Fruit fly (Drosophila melanogaster) whole organism, embryonic: ENCODE measurements around the gene osk.

ENCODE experiments used
- Atf-2 ChIP-seq: fragments of 200-800 bp; sonication (Bioruptor generic); optimal IDR thresholded peaks from 2 replicates; lab custom pipeline; 2016; ENCODE audit warnings: missing biosample characterization, missing genetic modification characterization
- Bteb2 ChIP-seq: fragments of 200-800 bp; sonication (Bioruptor generic); optimal IDR thresholded peaks from 2 replicates; lab custom pipeline; 2016; ENCODE audit warnings: missing biosample characterization, missing genetic modification characterization
- CG10267 ChIP-seq: fragments of 200-800 bp; sonication (Bioruptor generic); optimal IDR thresholded peaks from 2 replicates; lab custom pipeline; 2018; ENCODE audit warnings: missing biosample characterization, mild to moderate bottlenecking, missing genetic modification characterization, moderate library complexity
- CG10959 ChIP-seq: fragments of 200-800 bp; sonication (Bioruptor generic); IDR thresholded peaks from 2 replicates; pipeline ENCODE4 v1.3.6; 2022; ENCODE audit warnings: missing biosample characterization, missing genetic modification characterization
- CG11247 ChIP-seq: fragments of 200-800 bp; sonication (Bioruptor generic); IDR thresholded peaks from 2 replicates; pipeline ENCODE4 v1.3.6; 2022; ENCODE audit warnings: missing biosample characterization, missing genetic modification characterization
- CG14050 ChIP-seq: fragments of 200-800 bp; sonication (Bioruptor generic); IDR thresholded peaks from 3 replicates; pipeline ENCODE4 v1.3.6; 2022; ENCODE audit warnings: missing biosample characterization, missing genetic modification characterization
- CG14710 ChIP-seq: fragments of 200-800 bp; sonication (Bioruptor generic); optimal IDR thresholded peaks from 3 replicates; lab custom pipeline; 2019; ENCODE audit warnings: missing biosample characterization, mild to moderate bottlenecking, missing genetic modification characterization, moderate library complexity
- CG14965 ChIP-seq: fragments of 200-800 bp; sonication (Bioruptor generic); optimal IDR thresholded peaks from 2 replicates; lab custom pipeline; 2016; ENCODE audit warnings: missing biosample characterization, missing genetic modification characterization, borderline replicate concordance
- CG1647 ChIP-seq: fragments of 200-800 bp; sonication (Bioruptor generic); optimal IDR thresholded peaks from 3 replicates; lab custom pipeline; 2016; ENCODE audit warnings: missing biosample characterization, missing genetic modification characterization
- CG18619 ChIP-seq: fragments of 200-800 bp; sonication (Bioruptor generic); optimal IDR thresholded peaks from 3 replicates; lab custom pipeline; 2017; ENCODE audit warnings: missing biosample characterization, mild to moderate bottlenecking, missing genetic modification characterization
- CG32532 ChIP-seq: fragments of 200-800 bp; sonication (Bioruptor generic); IDR thresholded peaks from 2 replicates; pipeline ENCODE4 v1.3.6; 2022; ENCODE audit warnings: missing biosample characterization, missing genetic modification characterization
- CG3281 ChIP-seq: fragments of 200-800 bp; sonication (Bioruptor generic); optimal IDR thresholded peaks from 3 replicates; lab custom pipeline; 2017; ENCODE audit warnings: missing biosample characterization, mild to moderate bottlenecking, missing genetic modification characterization
- CG34422 ChIP-seq: fragments of 200-800 bp; sonication (Bioruptor generic); IDR thresholded peaks from 3 replicates; pipeline ENCODE4 v1.3.6; 2022; ENCODE audit warnings: missing biosample characterization, missing genetic modification characterization
- CG4328 ChIP-seq: fragments of 200-800 bp; sonication (Bioruptor generic); optimal IDR thresholded peaks from 3 replicates; lab custom pipeline; 2017; ENCODE audit warnings: missing biosample characterization, missing genetic modification reagents, missing genetic modification characterization
- CG43689 ChIP-seq: fragments of 200-800 bp; sonication (Bioruptor generic); IDR thresholded peaks from 2 replicates; pipeline ENCODE4 v1.3.6; 2022; ENCODE audit warnings: missing biosample characterization, missing genetic modification characterization
- CG5953 ChIP-seq: fragments of 200-800 bp; sonication (Bioruptor generic); IDR thresholded peaks from 2 replicates; pipeline ENCODE4 v1.3.6; 2022; ENCODE audit warnings: missing biosample characterization, missing genetic modification characterization
- CG9727 ChIP-seq: fragments of 200-800 bp; sonication (Bioruptor generic); optimal IDR thresholded peaks from 3 replicates; lab custom pipeline; 2017; ENCODE audit warnings: missing biosample characterization, mild to moderate bottlenecking, missing genetic modification characterization
- CG9797 ChIP-seq: fragments of 200-800 bp; sonication (Bioruptor generic); optimal IDR thresholded peaks from 3 replicates; lab custom pipeline; 2018; ENCODE audit warnings: missing biosample characterization, mild to moderate bottlenecking, missing genetic modification characterization
- Deaf1 ChIP-seq: fragments of 200-800 bp; optimal IDR thresholded peaks from 3 replicates; lab custom pipeline; 2019; ENCODE audit warnings: missing biosample characterization, mild to moderate bottlenecking, missing genetic modification characterization, moderate library complexity
- Doc2 ChIP-seq: fragments of 200-800 bp; sonication (Bioruptor generic); IDR thresholded peaks from 2 replicates; pipeline ENCODE4 v1.3.6; 2022; ENCODE audit warnings: missing biosample characterization, missing genetic modification characterization
- Fer1 ChIP-seq: fragments of 200-800 bp; sonication (Bioruptor generic); optimal IDR thresholded peaks from 2 replicates; lab custom pipeline; 2017; ENCODE audit warnings: missing biosample characterization, mild to moderate bottlenecking, missing genetic modification characterization
- Gug ChIP-seq: fragments of 200-800 bp; sonication (Bioruptor generic); IDR thresholded peaks from 4 replicates; pipeline ENCODE4 v1.3.6; 2022; ENCODE audit warnings: missing biosample characterization, missing genetic modification characterization
- HHEX ChIP-seq: fragments of 200-800 bp; sonication (Bioruptor generic); optimal IDR thresholded peaks from 3 replicates; lab custom pipeline; 2017; ENCODE audit warnings: missing biosample characterization, mild to moderate bottlenecking, missing genetic modification characterization, missing genetic modification reagents
- Hand ChIP-seq: fragments of 200-800 bp; sonication (Bioruptor generic); optimal IDR thresholded peaks from 2 replicates; lab custom pipeline; 2017; ENCODE audit warnings: mild to moderate bottlenecking, missing biosample characterization, missing genetic modification reagents, missing genetic modification characterization
- MBD-R2 ChIP-seq: fragments of 200-800 bp; sonication (Bioruptor generic); IDR thresholded peaks from 2 replicates; pipeline ENCODE4 v1.3.6; 2022; ENCODE audit warnings: missing biosample characterization, missing genetic modification characterization
- Mrtf ChIP-seq: fragments of 200-800 bp; sonication (Bioruptor generic); IDR thresholded peaks from 3 replicates; pipeline ENCODE4 v1.3.6; 2022; ENCODE audit warnings: missing biosample characterization, missing genetic modification characterization
- PHDP ChIP-seq: fragments of 200-800 bp; sonication (Bioruptor generic); optimal IDR thresholded peaks from 3 replicates; lab custom pipeline; 2018; ENCODE audit warnings: missing biosample characterization, mild to moderate bottlenecking, missing genetic modification characterization, moderate library complexity
- Sin3A ChIP-seq: fragments of >200 bp; optimal IDR thresholded peaks from 2 replicates; lab custom pipeline; 2018
- Stat92E ChIP-seq, 3 experiments: fragments of >200 bp in 2 of 3; fragments of 200-800 bp in 1 of 3; sonication (Bioruptor generic) in 1 of 3; optimal IDR thresholded peaks; 2 replicates each; lab custom pipeline; 2017 to 2019; ENCODE audit warnings: missing biosample characterization in 3 of 3, missing genetic modification characterization in 3 of 3, mild to moderate bottlenecking in 1 of 3, moderate library complexity in 1 of 3
- aop ChIP-seq: fragments of 200-800 bp; sonication (Bioruptor generic); IDR thresholded peaks from 2 replicates; pipeline ENCODE4 v1.3.6; 2022; ENCODE audit warnings: missing biosample characterization, missing genetic modification characterization
- bowl ChIP-seq: fragments of 200-800 bp; sonication (Bioruptor generic); IDR thresholded peaks from 2 replicates; pipeline ENCODE4 v1.3.6; 2022; ENCODE audit warnings: missing biosample characterization, missing genetic modification characterization
- cas ChIP-seq: fragments of 200-800 bp; sonication (Bioruptor generic); IDR thresholded peaks from 2 replicates; pipeline ENCODE4 v1.3.6; 2022; ENCODE audit warnings: missing biosample characterization, missing genetic modification characterization
- caup ChIP-seq: fragments of 200-800 bp; sonication (Bioruptor generic); optimal IDR thresholded peaks from 3 replicates; lab custom pipeline; 2017; ENCODE audit warnings: missing biosample characterization, mild to moderate bottlenecking, missing genetic modification characterization, moderate library complexity; ENCODE audit not compliant: severe bottlenecking
- chinmo ChIP-seq: fragments of 200-800 bp; sonication (Bioruptor generic); IDR thresholded peaks from 4 replicates; pipeline ENCODE4 v1.3.6; 2022; ENCODE audit warnings: missing biosample characterization, missing genetic modification characterization; ENCODE audit not compliant: partially characterized antibody
- corto ChIP-seq: fragments of 200-800 bp; sonication (Bioruptor generic); optimal IDR thresholded peaks from 2 replicates; lab custom pipeline; 2016; ENCODE audit warnings: missing biosample characterization, mild to moderate bottlenecking, missing genetic modification characterization, moderate library complexity
- dpn ChIP-seq, 2 experiments: fragments of 200-800 bp; sonication (Bioruptor generic); optimal IDR thresholded peaks; 3 replicates each; lab custom pipeline; 2016; ENCODE audit warnings: missing biosample characterization in 2 of 2, missing genetic modification characterization in 2 of 2
- esg ChIP-seq: fragments of 200-800 bp; sonication (Bioruptor generic); conservative IDR thresholded peaks from 2 replicates; pipeline ENCODE4 v1.3.6; 2022; ENCODE audit warnings: missing biosample characterization, missing genetic modification characterization
- kah ChIP-seq: fragments of 200-800 bp; sonication (Bioruptor generic); optimal IDR thresholded peaks from 2 replicates; lab custom pipeline; 2018; ENCODE audit warnings: missing biosample characterization, mild to moderate bottlenecking, missing genetic modification characterization
- lab ChIP-seq: fragments of 200-800 bp; sonication (Bioruptor generic); optimal IDR thresholded peaks from 3 replicates; lab custom pipeline; 2017; ENCODE audit warnings: missing biosample characterization, missing genetic modification characterization, mild to moderate bottlenecking, moderate library complexity, missing genetic modification reagents
- lmd ChIP-seq: fragments of 200-800 bp; sonication (Bioruptor generic); IDR thresholded peaks from 2 replicates; pipeline ENCODE4 v1.3.6; 2022; ENCODE audit warnings: missing biosample characterization, missing genetic modification characterization
- maf-S ChIP-seq: fragments of 200-800 bp; sonication (Bioruptor generic); optimal IDR thresholded peaks from 2 replicates; lab custom pipeline; 2016; ENCODE audit warnings: missing biosample characterization, missing genetic modification characterization
- mld ChIP-seq: fragments of 200-800 bp; sonication (Bioruptor generic); IDR thresholded peaks from 3 replicates; pipeline ENCODE4 v1.3.6; 2022; ENCODE audit warnings: missing biosample characterization, missing genetic modification characterization; ENCODE audit not compliant: partially characterized antibody
- nerfin-2 ChIP-seq: fragments of 200-800 bp; sonication (Bioruptor generic); IDR thresholded peaks from 2 replicates; pipeline ENCODE4 v1.3.6; 2022; ENCODE audit warnings: missing biosample characterization, missing genetic modification characterization; ENCODE audit not compliant: partially characterized antibody
- row ChIP-seq: fragments of 200-800 bp; sonication (Bioruptor generic); IDR thresholded peaks from 3 replicates; pipeline ENCODE4 v1.3.6; 2022; ENCODE audit warnings: missing biosample characterization, missing genetic modification characterization
- tgo ChIP-seq: fragments of 200-800 bp; sonication (Bioruptor generic); IDR thresholded peaks from 3 replicates; pipeline ENCODE4 v1.3.6; 2022; ENCODE audit warnings: missing biosample characterization, missing genetic modification characterization
- tup ChIP-seq: fragments of 200-800 bp; sonication (Bioruptor generic); optimal IDR thresholded peaks from 2 replicates; lab custom pipeline; 2016; ENCODE audit warnings: missing biosample characterization, mild to moderate bottlenecking, missing genetic modification characterization, moderate library complexity
- unc-4 ChIP-seq: fragments of 200-800 bp; sonication (Bioruptor generic); IDR thresholded peaks from 2 replicates; pipeline ENCODE4 v1.3.6; 2022; ENCODE audit warnings: missing biosample characterization, missing genetic modification characterization; ENCODE audit not compliant: partially characterized antibody
- usp ChIP-seq: fragments of >200 bp; optimal IDR thresholded peaks from 2 replicates; lab custom pipeline; 2017; ENCODE audit warnings: missing biosample characterization, missing genetic modification characterization

osk gene

DNA sequence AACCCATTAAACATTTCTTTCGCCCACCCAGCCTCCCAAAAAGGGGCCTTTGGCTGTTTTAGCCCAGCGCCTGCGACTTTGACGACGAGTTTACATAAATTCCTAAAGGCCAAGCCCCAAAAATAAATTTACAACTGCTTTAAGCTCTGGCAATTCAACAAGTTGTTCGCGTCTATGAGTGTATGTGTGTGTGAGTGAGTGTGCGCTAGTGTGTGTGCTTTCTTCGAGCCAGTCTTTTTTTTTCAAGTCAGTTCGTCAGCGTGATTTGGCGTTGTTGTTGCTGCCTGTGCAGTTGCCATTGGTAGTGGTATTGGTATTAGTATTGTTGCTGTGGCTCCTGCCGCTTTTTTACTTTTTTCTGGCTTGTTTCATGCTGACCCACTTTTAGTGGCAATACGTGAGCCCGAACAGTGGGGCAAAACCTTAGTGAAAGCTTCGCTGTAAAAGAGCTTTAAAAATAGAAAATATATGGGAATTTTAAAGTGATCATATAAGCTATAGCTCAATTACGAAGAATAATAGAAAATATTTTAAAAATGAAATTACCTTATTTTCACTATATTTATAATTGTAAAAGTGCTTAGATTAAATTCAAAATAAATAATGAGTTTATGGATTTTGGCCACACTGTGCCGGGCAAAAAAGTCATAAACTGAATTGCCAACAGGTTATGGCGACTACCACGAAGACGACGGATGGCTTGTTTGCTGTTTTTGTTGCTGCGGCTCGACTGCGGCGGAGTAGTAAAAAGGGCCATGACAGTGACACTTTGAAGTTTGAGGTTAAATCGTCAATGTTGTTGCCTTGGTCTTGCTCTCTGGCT is 10.8 kb downstream of the osk start (continued):
- no peak for TF ChIP-seq CG9797
- peak; percentile 64; the same call in 1 of the 2 replicates for TF ChIP-seq CG11247
- TF ChIP-seq CG14965, result no peak
- TF ChIP-seq Bteb2 (GFP tag; lab: Kevin White, UChicago), result no peak
- peak; percentile 65; the same call in 1 of the 2 replicates for TF ChIP-seq bowl (GFP tag; lab: Robert Waterston, UW)
- TF ChIP-seq row, result peak; percentile 84
- TF ChIP-seq dpn (GFP tag; optimal IDR thresholded peaks at IDR 0.05; lab: Kevin White, UChicago), result peak; percentile 37 to 85
- peak; percentile 82 for TF ChIP-seq CG10267 (tag; lab: Kevin White, UChicago)
- TF ChIP-seq mld, result no peak
- TF ChIP-seq Sin3A, result no peak
- TF ChIP-seq Deaf1 (tag; lab: Kevin White, UChicago), result peak; percentile 71
- TF ChIP-seq Gug (GFP tag; lab: Robert Waterston, UW), result peak; percentile 66; the same call in 3 of the 4 replicates
- TF ChIP-seq caup, result peak; percentile 70
- TF ChIP-seq HHEX (GFP tag; lab: Kevin White, UChicago), result peak; percentile 83
- peak; percentile 67 for TF ChIP-seq CG9727
- TF ChIP-seq CG3281, result peak; percentile 71
- peak; percentile 45; the same call in 1 of the 2 replicates for TF ChIP-seq Doc2 (GFP tag; lab: Robert Waterston, UW)
- TF ChIP-seq Stat92E (GFP tag; optimal IDR thresholded peaks at IDR 0.05; lab: Kevin White, UChicago), result peak in 1 of 3 experiments; percentile 80
- peak; percentile 83 for TF ChIP-seq lab (GFP tag; lab: Kevin White, UChicago)
- peak; percentile 36; the same call in 1 of the 2 replicates for TF ChIP-seq MBD-R2 (GFP tag; lab: Robert Waterston, UW)
- peak; percentile 73; the same call in 1 of the 2 replicates for TF ChIP-seq CG32532 (GFP tag; lab: Robert Waterston, UW)
- TF ChIP-seq Mrtf, result peak; percentile 76; the same call in 2 of the 3 replicates
- no peak for TF ChIP-seq nerfin-2
- no peak for TF ChIP-seq maf-S (GFP tag; lab: Kevin White, UChicago)
- peak; percentile 68 for TF ChIP-seq CG18619 (GFP tag; lab: Kevin White, UChicago)
- TF ChIP-seq Hand (GFP tag; lab: Kevin White, UChicago), result no peak
- no peak for TF ChIP-seq Atf-2
- TF ChIP-seq Fer1, result peak; percentile 81
- TF ChIP-seq lmd (GFP tag; lab: Robert Waterston, UW), result peak; percentile 86
- peak; percentile 96 for TF ChIP-seq tgo
- TF ChIP-seq PHDP (tag; lab: Kevin White, UChicago), result peak; percentile 88
- TF ChIP-seq aop (GFP tag; lab: Robert Waterston, UW), result no peak
- TF ChIP-seq unc-4 (GFP tag; lab: Robert Waterston, UW), result no peak
- peak; percentile 31; the same call in 1 of the 2 replicates for TF ChIP-seq CG10959
- TF ChIP-seq tup (GFP tag; lab: Kevin White, UChicago), result no peak
- peak; percentile 69; the same call in 2 of the 3 replicates for TF ChIP-seq CG14050 (GFP tag; lab: Robert Waterston, UW)
- TF ChIP-seq chinmo (GFP tag; lab: Robert Waterston, UW), result peak; percentile 78; the same call in 2 of the 4 replicates
- TF ChIP-seq CG43689 (GFP tag; lab: Robert Waterston, UW), result peak; percentile 65
- TF ChIP-seq CG1647 (GFP tag; lab: Kevin White, UChicago), result peak; percentile 32
- TF ChIP-seq corto (GFP tag; lab: Kevin White, UChicago), result peak; percentile 44
- peak; percentile 82 for TF ChIP-seq CG34422 (GFP tag; lab: Robert Waterston, UW)
- TF ChIP-seq kah (GFP tag; lab: Kevin White, UChicago), result peak; percentile 63
- 0 out of 2 replicates have a peak, but pooled peaks have one; percentile 53 for TF ChIP-seq CG5953 (GFP tag; lab: Robert Waterston, UW)
- peak; percentile 80 for TF ChIP-seq esg (GFP tag; lab: Robert Waterston, UW)
- peak; percentile 52; the same call in 1 of the 2 replicates for TF ChIP-seq cas (GFP tag; lab: Robert Waterston, UW)
- TF ChIP-seq usp (GFP tag; lab: Kevin White, UChicago), result no peak
- peak; percentile 83 for TF ChIP-seq CG4328 (GFP tag; lab: Kevin White, UChicago)
- TF ChIP-seq CG14710 (tag; lab: Kevin White, UChicago), result peak; percentile 81
